Worm (Caenorhabditis elegans): ENCODE data around the gene F21C10.5.

The F21C10.5 gene

DNA sequence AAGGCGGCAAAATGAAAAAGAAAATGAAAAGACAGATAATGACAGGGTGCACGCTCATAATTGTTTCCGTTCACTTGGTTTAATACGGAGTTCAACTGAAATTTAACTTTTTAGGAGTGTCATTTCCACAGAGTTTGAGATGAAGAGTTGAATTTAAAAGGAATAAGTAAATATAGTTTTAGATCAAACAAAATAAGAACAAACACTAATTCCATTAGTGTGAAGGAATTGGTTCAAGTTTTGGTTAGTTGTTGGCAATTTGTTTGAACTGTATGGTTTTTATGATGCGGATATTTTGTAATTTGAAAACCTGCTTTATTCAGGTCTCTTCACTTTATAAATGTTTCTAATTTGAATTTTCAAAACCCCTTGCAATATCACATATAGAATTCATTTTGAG lies 31.2 kb downstream of the F21C10.5 start, which contains the start of gene B0222.15:
Gene B0222.15 (minus strand): TSS at position 101 of the 400 bp plus-strand sequence.
- TF ChIP-seq sptf-1 (tag; optimal IDR thresholded peaks at IDR 0.05) (no peak), zip-8 (tag; optimal IDR thresholded peaks at IDR 0.05) (no peak), unc-62 (GFP tag; optimal IDR thresholded peaks at IDR 0.05) (no peak)

DNA sequence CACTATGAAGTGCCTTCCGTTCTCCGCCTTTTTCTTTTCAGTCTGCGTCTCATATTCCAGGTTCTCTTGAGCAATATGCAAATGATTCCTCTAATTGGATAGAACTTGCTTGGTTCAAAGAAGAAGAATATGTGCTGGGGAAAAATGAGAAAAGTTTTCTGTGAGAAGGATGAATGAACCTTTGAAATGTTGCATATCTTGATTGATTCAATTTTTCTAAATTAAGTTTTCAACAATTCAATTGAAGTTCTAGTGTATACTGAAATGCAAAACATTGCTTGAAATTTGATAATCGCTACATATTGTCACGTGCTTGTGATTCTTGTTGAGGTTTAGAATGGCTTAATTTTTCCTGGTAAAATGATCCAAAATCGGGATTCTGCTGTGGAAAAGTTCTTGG lies 32.2 kb downstream of the F21C10.5 start:
- no peak for TF ChIP-seq sptf-1 (tag; optimal IDR thresholded peaks at IDR 0.05)
- no peak for TF ChIP-seq unc-39 (tag; optimal IDR thresholded peaks at IDR 0.05)
- TF ChIP-seq lin-13 (tag; optimal IDR thresholded peaks at IDR 0.05): no peak
- no peak for TF ChIP-seq snpc-4 (tag; optimal IDR thresholded peaks at IDR 0.05)
- TF ChIP-seq ceh-39 (tag; optimal IDR thresholded peaks at IDR 0.05): no peak
- TF ChIP-seq M03D4.4 (tag; optimal IDR thresholded peaks at IDR 0.05): no peak
- TF ChIP-seq ces-1 (GFP tag; optimal IDR thresholded peaks at IDR 0.05): peak; percentile 86

DNA sequence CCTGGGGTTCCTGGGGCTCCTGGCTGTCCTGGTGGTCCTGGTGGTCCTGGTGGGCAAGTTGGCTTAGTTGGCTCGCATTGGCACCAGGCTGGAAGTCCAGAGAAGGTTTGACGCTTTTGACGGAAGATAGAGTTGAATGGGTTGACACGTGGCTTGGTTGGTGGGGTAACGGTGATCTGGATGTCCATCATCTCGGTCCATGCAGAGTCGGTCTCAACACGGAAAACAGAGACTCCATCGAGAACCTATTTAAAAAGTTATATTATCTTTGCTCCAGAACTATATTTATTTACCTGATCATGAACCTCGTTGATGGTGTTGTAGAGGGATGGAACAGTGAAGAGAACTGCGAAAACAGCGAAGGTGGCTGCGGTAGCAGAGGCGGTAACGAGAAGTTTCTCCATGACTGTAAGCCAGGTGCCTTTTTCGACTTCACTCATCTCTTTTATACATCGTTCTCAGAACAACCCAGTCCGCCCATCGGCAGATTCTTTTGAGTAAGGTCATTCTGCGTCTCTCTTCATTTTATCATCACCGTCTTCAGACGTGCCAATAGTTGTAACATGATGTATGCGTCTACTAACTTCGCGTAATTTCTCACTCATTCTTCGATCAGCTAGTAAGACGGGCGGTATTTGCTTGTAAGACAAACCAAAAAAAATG lies 34.9 kb downstream of the F21C10.5 start, which contains the start of gene col-144:
Gene col-144 (minus strand): TSS at position 419 of the 663 bp plus-strand sequence.
- TF ChIP-seq nhr-76 (tag; optimal IDR thresholded peaks at IDR 0.05) (no peak), zip-8 (tag; optimal IDR thresholded peaks at IDR 0.05) (no peak), nhr-237 (tag; optimal IDR thresholded peaks at IDR 0.05) (no peak), mab-5 (tag; optimal IDR thresholded peaks at IDR 0.05) (no peak), tbx-8 (GFP tag; optimal IDR thresholded peaks at IDR 0.05) (no peak), drap-1 (GFP tag; optimal IDR thresholded peaks at IDR 0.05) (no peak), nhr-28 (tag; optimal IDR thresholded peaks at IDR 0.05) (no peak), ceh-43 (GFP tag; optimal IDR thresholded peaks at IDR 0.05) (no peak), ces-1 (GFP tag; optimal IDR thresholded peaks at IDR 0.05) (no peak)

ce11 chrV:9162118-9162729 lies 36.8 kb downstream of the F21C10.5 start:
- no peak for TF ChIP-seq ces-1 (GFP tag; optimal IDR thresholded peaks at IDR 0.05)
- no peak for TF ChIP-seq lin-13 (tag; optimal IDR thresholded peaks at IDR 0.05)
- no peak for TF ChIP-seq mls-2 (tag; optimal IDR thresholded peaks at IDR 0.05)
- TF ChIP-seq mep-1 (tag; optimal IDR thresholded peaks at IDR 0.05): no peak
- no peak for TF ChIP-seq nhr-12 (tag; optimal IDR thresholded peaks at IDR 0.05)
- TF ChIP-seq snpc-4 (tag; optimal IDR thresholded peaks at IDR 0.05): no peak
- no peak for TF ChIP-seq bed-3 (GFP tag; optimal IDR thresholded peaks at IDR 0.05)
- no peak for TF ChIP-seq flh-1 (GFP tag; optimal IDR thresholded peaks at IDR 0.05)
- no peak for TF ChIP-seq tbx-8 (GFP tag; optimal IDR thresholded peaks at IDR 0.05)
- no peak for TF ChIP-seq ham-2 (GFP tag; optimal IDR thresholded peaks at IDR 0.05)
- TF ChIP-seq pha-4 (tag; optimal IDR thresholded peaks at IDR 0.05): no peak
- TF ChIP-seq nhr-76 (tag; optimal IDR thresholded peaks at IDR 0.05): no peak

ce11 chrV:9162955-9163468 lies 37.6 kb downstream of the F21C10.5 start, which contains the start of gene col-145:
TSS of gene col-145 (minus strand) at chrV:9163005.
- TF ChIP-seq unc-39 (tag; optimal IDR thresholded peaks at IDR 0.05) (no peak), drap-1 (GFP tag; optimal IDR thresholded peaks at IDR 0.05) (no peak), nhr-12 (tag; optimal IDR thresholded peaks at IDR 0.05) (no peak), nhr-237 (tag; optimal IDR thresholded peaks at IDR 0.05) (no peak), ceh-39 (tag; optimal IDR thresholded peaks at IDR 0.05) (no peak), ztf-11 (tag; optimal IDR thresholded peaks at IDR 0.05) (no peak)

DNA sequence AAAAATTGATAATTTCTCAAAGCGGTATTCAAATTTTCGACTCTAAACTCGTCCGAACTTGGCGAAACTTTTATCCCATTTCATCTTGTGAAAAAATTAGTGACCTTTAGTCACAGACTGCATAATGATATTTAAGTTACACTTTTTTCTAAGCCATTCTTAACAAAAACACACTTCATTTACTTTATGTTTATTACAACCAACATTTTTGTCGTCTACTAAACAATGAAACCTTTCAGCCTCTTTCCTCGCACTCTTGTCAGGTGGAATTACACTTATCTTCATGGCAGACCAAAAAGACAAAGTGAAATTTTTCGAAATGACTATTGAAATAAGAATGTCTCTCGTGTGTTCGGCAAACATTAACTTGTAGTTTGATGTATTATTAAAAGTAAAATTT lies 38.5 kb downstream of the F21C10.5 start:
- TF ChIP-seq sptf-1 (tag; optimal IDR thresholded peaks at IDR 0.05) (no peak), unc-120 (tag; optimal IDR thresholded peaks at IDR 0.05; ENCODE audit: poor library complexity, severe bottlenecking) (no peak), tbx-8 (GFP tag; optimal IDR thresholded peaks at IDR 0.05) (no peak), M03D4.4 (tag; optimal IDR thresholded peaks at IDR 0.05) (no peak), bed-3 (GFP tag; optimal IDR thresholded peaks at IDR 0.05) (no peak), lin-13 (tag; optimal IDR thresholded peaks at IDR 0.05) (no peak), ces-1 (GFP tag; optimal IDR thresholded peaks at IDR 0.05) (no peak), drap-1 (GFP tag; optimal IDR thresholded peaks at IDR 0.05) (no peak), mls-2 (tag; optimal IDR thresholded peaks at IDR 0.05) (no peak), unc-39 (tag; optimal IDR thresholded peaks at IDR 0.05) (no peak), hlh-1 (tag; optimal IDR thresholded peaks at IDR 0.05) (no peak)
